Worm (Caenorhabditis elegans): Measurements from ENCODE around the gene mkk-4.

Gene mkk-4

DNA sequence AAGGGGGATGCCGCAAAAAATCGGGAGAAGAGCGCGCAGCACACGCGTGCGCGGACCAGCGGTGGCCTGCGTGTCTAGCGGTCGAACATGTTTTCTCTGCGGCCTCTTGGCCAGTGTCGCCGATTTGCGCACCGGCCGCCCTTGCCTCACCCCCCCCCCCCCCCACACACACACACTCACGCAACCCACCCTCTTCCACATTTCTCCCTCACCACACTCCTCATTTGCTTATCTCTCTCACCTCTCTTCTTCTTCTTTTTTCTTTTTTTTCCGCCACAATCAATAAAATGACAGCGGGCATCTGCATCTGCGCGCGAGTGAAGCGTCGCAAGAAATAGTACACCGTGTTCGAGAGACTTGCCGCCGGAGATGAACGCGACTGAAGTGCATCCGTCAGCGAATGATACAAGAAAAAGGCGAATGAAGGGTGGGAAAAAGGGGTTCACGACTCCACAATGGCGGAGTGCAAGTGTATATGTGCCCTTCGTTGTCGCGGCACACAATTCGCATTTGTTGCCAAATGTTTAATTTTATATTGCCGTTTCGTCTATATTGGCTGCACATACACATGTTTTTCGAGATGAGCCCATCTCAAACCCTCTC is 28.0 kb upstream of the mkk-4 start (continued):
- TF ChIP-seq ceh-90 (tag; optimal IDR thresholded peaks at IDR 0.05) (no peak), nhr-28 (tag; optimal IDR thresholded peaks at IDR 0.05) (no peak), pag-3 (tag; optimal IDR thresholded peaks at IDR 0.05; ENCODE audit: borderline replicate concordance, insufficient read depth) (no peak), nhr-71 (tag; optimal IDR thresholded peaks at IDR 0.05) (peak; percentile 86), nhr-84 (tag; optimal IDR thresholded peaks at IDR 0.05) (no peak), mdl-1 (tag; optimal IDR thresholded peaks at IDR 0.05) (peak in 1 of 2 experiments; percentile 76), tlp-1 (tag; optimal IDR thresholded peaks at IDR 0.05) (no peak), unc-86 (tag; optimal IDR thresholded peaks at IDR 0.05) (peak; percentile 71), ztf-4 (tag; optimal IDR thresholded peaks at IDR 0.05) (peak; percentile 67), ceh-8 (GFP tag; optimal IDR thresholded peaks at IDR 0.05) (peak; percentile 95), ama-1 (optimal IDR thresholded peaks at IDR 0.05) (no peak), ceh-88 (GFP tag; IDR thresholded peaks at IDR 0.05) (peak; percentile 16; the same call in 1 of the 2 replicates), nhr-76 (tag; optimal IDR thresholded peaks at IDR 0.05) (no peak), F16B12.6 (tag; optimal IDR thresholded peaks at IDR 0.05) (no peak), lin-35 (GFP tag; optimal IDR thresholded peaks at IDR 0.05) (peak; percentile 33 to 57), sptf-1 (tag; optimal IDR thresholded peaks at IDR 0.05) (no peak), rnt-1 (tag; optimal IDR thresholded peaks at IDR 0.05) (peak; percentile 73), fkh-8 (tag; optimal IDR thresholded peaks at IDR 0.05) (peak; percentile 88), zag-1 (tag; optimal IDR thresholded peaks at IDR 0.05) (no peak), swsn-7 (tag; optimal IDR thresholded peaks at IDR 0.05) (peak; percentile 79), elt-3 (tag; optimal IDR thresholded peaks at IDR 0.05) (peak in 2 of 6 experiments; percentile 35 to 51), fkh-10 (GFP tag; optimal IDR thresholded peaks at IDR 0.05) (peak; percentile 56), egl-27 (tag; optimal IDR thresholded peaks at IDR 0.05) (peak in 1 of 2 experiments; percentile 28), nhr-85 (tag) (peak; percentile 92), fkh-4 (tag; optimal IDR thresholded peaks at IDR 0.05; ENCODE audit: borderline replicate concordance) (peak; percentile 57), ceh-82 (tag; optimal IDR thresholded peaks at IDR 0.05) (peak; percentile 27 to 75 (median 36)), efl-3 (GFP tag; optimal IDR thresholded peaks at IDR 0.05) (no peak), nhr-11 (tag; optimal IDR thresholded peaks at IDR 0.05) (no peak), lin-13 (GFP tag; optimal IDR thresholded peaks at IDR 0.05) (peak; percentile 30), pax-3 (tag; optimal IDR thresholded peaks at IDR 0.05) (peak; percentile 72), ces-1 (GFP tag; optimal IDR thresholded peaks at IDR 0.05) (no peak), sox-4 (tag; optimal IDR thresholded peaks at IDR 0.05) (no peak), nhr-90 (tag; optimal IDR thresholded peaks at IDR 0.05; ENCODE audit: poor library complexity) (peak; percentile 38), lin-15B (tag; optimal IDR thresholded peaks at IDR 0.05) (no peak), Y116A8C.19 (tag; optimal IDR thresholded peaks at IDR 0.05; ENCODE audit: borderline replicate concordance) (no peak), nhr-237 (tag; optimal IDR thresholded peaks at IDR 0.05) (no peak), lir-3 (tag; optimal IDR thresholded peaks at IDR 0.05; ENCODE audit: poor library complexity) (peak; percentile 20), zip-4 (GFP tag; optimal IDR thresholded peaks at IDR 0.05) (no peak), C04F5.9 (tag; optimal IDR thresholded peaks at IDR 0.05) (no peak), ets-5 (GFP tag; IDR thresholded peaks at IDR 0.05) (no peak), isw-1 (GFP tag; IDR thresholded peaks at IDR 0.05) (peak; percentile 53; the same call in 1 of the 2 replicates)

DNA sequence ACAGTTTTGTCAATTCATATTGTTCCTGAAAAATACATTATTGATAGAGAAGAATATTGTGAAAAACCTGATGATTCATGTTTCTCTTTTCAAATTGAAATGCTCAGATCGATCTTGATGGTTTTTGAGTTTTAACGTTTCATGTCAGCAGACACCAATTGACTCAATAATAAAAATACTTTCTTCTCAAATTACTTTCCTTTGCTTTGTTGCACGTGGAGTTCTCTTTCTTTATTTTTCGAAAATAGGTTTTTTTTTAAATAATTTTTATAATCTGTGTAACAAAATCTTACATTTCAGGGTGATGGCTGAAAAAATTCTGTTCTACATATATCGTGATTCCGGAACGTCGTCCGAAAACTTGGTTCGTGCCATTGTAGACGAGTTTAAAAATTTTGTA is 27.0 kb upstream of the mkk-4 start, which contains the start of gene F19C6.2:
TSS of gene F19C6.2 (plus strand) at position 301 of the 400 bp plus-strand sequence.
- TF ChIP-seq fkh-10 (GFP tag; optimal IDR thresholded peaks at IDR 0.05): no peak
- no peak for TF ChIP-seq swsn-7 (tag; optimal IDR thresholded peaks at IDR 0.05)
- no peak for TF ChIP-seq ama-1 (optimal IDR thresholded peaks at IDR 0.05)
- no peak for TF ChIP-seq zip-4 (GFP tag; optimal IDR thresholded peaks at IDR 0.05)
- no peak for TF ChIP-seq vab-15 (tag; optimal IDR thresholded peaks at IDR 0.05)
- no peak for TF ChIP-seq sup-37 (GFP tag; optimal IDR thresholded peaks at IDR 0.05)
- TF ChIP-seq ceh-82 (tag; optimal IDR thresholded peaks at IDR 0.05): no peak
- no peak for TF ChIP-seq irx-1 (tag; optimal IDR thresholded peaks at IDR 0.05)
- TF ChIP-seq F16B12.6 (tag; optimal IDR thresholded peaks at IDR 0.05): no peak
- TF ChIP-seq elt-2 (tag; optimal IDR thresholded peaks at IDR 0.05): no peak
- no peak for TF ChIP-seq snu-23 (GFP tag; optimal IDR thresholded peaks at IDR 0.05)
- TF ChIP-seq hlh-4 (tag; optimal IDR thresholded peaks at IDR 0.05): no peak
- no peak for TF ChIP-seq lir-3 (tag; optimal IDR thresholded peaks at IDR 0.05; ENCODE audit: poor library complexity)
- no peak for TF ChIP-seq zag-1 (tag; optimal IDR thresholded peaks at IDR 0.05)

Measured in whole organism, L1 larva.